Fruit fly (Drosophila melanogaster) whole organism, prepupa: ENCODE results near the gene CG5781.

Experiments
- Blimp-1 ChIP-seq: fragments of 200-800 bp; sonication (Bioruptor generic); optimal IDR thresholded peaks from 3 replicates; lab custom pipeline; 2017; ENCODE audit warnings: missing biosample characterization, missing genetic modification characterization, mild to moderate bottlenecking, moderate library complexity, missing genetic modification reagents
- CG10631 ChIP-seq: fragments of 200-800 bp; sonication (Bioruptor generic); optimal IDR thresholded peaks from 2 replicates; lab custom pipeline; 2016; ENCODE audit warnings: missing biosample characterization, missing genetic modification characterization
- CG11294 ChIP-seq: fragments of 200-800 bp; sonication (Bioruptor generic); IDR thresholded peaks from 2 replicates; pipeline ENCODE4 v1.3.6; 2022; ENCODE audit warnings: missing biosample characterization, missing genetic modification characterization
- CG11762 ChIP-seq: fragments of 200-800 bp; sonication (Bioruptor generic); optimal IDR thresholded peaks from 3 replicates; lab custom pipeline; 2016; ENCODE audit warnings: missing biosample characterization, missing genetic modification characterization; ENCODE audit not compliant: insufficient read depth
- CG11902 ChIP-seq: fragments of 200-800 bp; sonication (Bioruptor generic); optimal IDR thresholded peaks from 3 replicates; lab custom pipeline; 2016; ENCODE audit warnings: missing biosample characterization, missing genetic modification characterization
- CG1621 ChIP-seq: fragments of 200-800 bp; sonication (Bioruptor generic); optimal IDR thresholded peaks from 3 replicates; lab custom pipeline; 2018; ENCODE audit warnings: missing biosample characterization, mild to moderate bottlenecking, missing genetic modification characterization
- CG16779 ChIP-seq: fragments of 200-800 bp; sonication (Bioruptor generic); optimal IDR thresholded peaks from 3 replicates; lab custom pipeline; 2017; ENCODE audit warnings: missing biosample characterization, mild to moderate bottlenecking, missing genetic modification characterization
- CG31627 ChIP-seq: fragments of 200-800 bp; sonication (Bioruptor generic); optimal IDR thresholded peaks from 3 replicates; lab custom pipeline; 2016; ENCODE audit warnings: missing biosample characterization, missing genetic modification characterization
- CG32006 ChIP-seq: fragments of 200-800 bp; sonication (Bioruptor generic); optimal IDR thresholded peaks from 3 replicates; lab custom pipeline; 2017; ENCODE audit warnings: missing biosample characterization, mild to moderate bottlenecking, missing genetic modification characterization
- CG34406 ChIP-seq: fragments of 200-800 bp; sonication (Bioruptor generic); optimal IDR thresholded peaks from 3 replicates; lab custom pipeline; 2016; ENCODE audit warnings: missing biosample characterization, missing genetic modification characterization
- CG3919 ChIP-seq: fragments of 200-800 bp; sonication (Bioruptor generic); optimal IDR thresholded peaks from 3 replicates; lab custom pipeline; 2016; ENCODE audit warnings: missing biosample characterization, missing genetic modification characterization
- CG6276 ChIP-seq: fragments of 200-800 bp; sonication (Bioruptor generic); optimal IDR thresholded peaks from 2 replicates; lab custom pipeline; 2017; ENCODE audit warnings: missing biosample characterization, mild to moderate bottlenecking, missing genetic modification characterization
- CG6792 ChIP-seq: fragments of 200-800 bp; sonication (Bioruptor generic); optimal IDR thresholded peaks from 3 replicates; lab custom pipeline; 2016; ENCODE audit warnings: missing biosample characterization, missing genetic modification characterization
- CG8119 ChIP-seq: fragments of 200-800 bp; sonication (Bioruptor generic); IDR thresholded peaks from 3 replicates; pipeline ENCODE4 v1.3.6; 2022; ENCODE audit warnings: missing biosample characterization, missing genetic modification characterization
- CG8319 ChIP-seq: fragments of 200-800 bp; sonication (Bioruptor generic); optimal IDR thresholded peaks from 3 replicates; lab custom pipeline; 2016; ENCODE audit warnings: missing biosample characterization, missing genetic modification characterization
- CG9139 ChIP-seq: fragments of 200-800 bp; sonication (Bioruptor generic); optimal IDR thresholded peaks from 3 replicates; lab custom pipeline; 2017; ENCODE audit warnings: missing biosample characterization, mild to moderate bottlenecking, missing genetic modification characterization
- Eip78C ChIP-seq: fragments of 200-800 bp; sonication (Bioruptor generic); peaks from one replicate; lab custom pipeline; 2016; ENCODE audit warnings: missing biosample characterization, missing genetic modification characterization
- Eip93F ChIP-seq: fragments of 200-800 bp; sonication (Bioruptor generic); optimal IDR thresholded peaks from 2 replicates; lab custom pipeline; 2016; ENCODE audit warnings: missing biosample characterization, mild to moderate bottlenecking, missing genetic modification characterization
- Ets21C ChIP-seq: fragments of 200-800 bp; sonication (Bioruptor generic); optimal IDR thresholded peaks from 3 replicates; lab custom pipeline; 2016; ENCODE audit warnings: missing biosample characterization, missing genetic modification characterization
- Hr39 ChIP-seq: fragments of 200-800 bp; sonication (Bioruptor generic); optimal IDR thresholded peaks from 2 replicates; lab custom pipeline; 2016; ENCODE audit warnings: missing biosample characterization, missing genetic modification characterization
- Hr4 ChIP-seq: fragments of 200-800 bp; sonication (Bioruptor generic); optimal IDR thresholded peaks from 3 replicates; lab custom pipeline; 2016; ENCODE audit warnings: missing biosample characterization, missing genetic modification characterization
- Lpt ChIP-seq: fragments of 200-800 bp; sonication (Bioruptor generic); optimal IDR thresholded peaks from 3 replicates; lab custom pipeline; 2016; ENCODE audit warnings: missing biosample characterization, missing genetic modification characterization
- Met ChIP-seq: fragments of 200-800 bp; sonication (Bioruptor generic); optimal IDR thresholded peaks from 3 replicates; lab custom pipeline; 2016; ENCODE audit warnings: missing biosample characterization, missing genetic modification characterization
- Smox ChIP-seq: fragments of 200-800 bp; sonication (Bioruptor generic); optimal IDR thresholded peaks from 3 replicates; lab custom pipeline; 2016; ENCODE audit warnings: missing biosample characterization, missing genetic modification characterization
- Sox102F ChIP-seq: fragments of 200-800 bp; sonication (Bioruptor generic); optimal IDR thresholded peaks from 2 replicates; lab custom pipeline; 2016; ENCODE audit warnings: missing biosample characterization, mild to moderate bottlenecking, missing genetic modification characterization
- Sox15 ChIP-seq: fragments of 200-800 bp; sonication (Bioruptor generic); optimal IDR thresholded peaks from 3 replicates; lab custom pipeline; 2016; ENCODE audit warnings: missing biosample characterization, missing genetic modification characterization
- achi ChIP-seq: fragments of 200-800 bp; sonication (Bioruptor generic); optimal IDR thresholded peaks from 3 replicates; lab custom pipeline; 2016; ENCODE audit warnings: missing biosample characterization, missing genetic modification characterization
- dac ChIP-seq: fragments of 200-800 bp; sonication (Bioruptor generic); optimal IDR thresholded peaks from 2 replicates; lab custom pipeline; 2017; ENCODE audit warnings: missing biosample characterization, mild to moderate bottlenecking, missing genetic modification characterization
- eg ChIP-seq: fragments of 200-800 bp; sonication (Bioruptor generic); IDR thresholded peaks from 3 replicates; pipeline ENCODE4 v1.3.6; 2022; ENCODE audit warnings: missing biosample characterization, missing genetic modification characterization
- esn ChIP-seq: fragments of 200-800 bp; sonication (Bioruptor generic); optimal IDR thresholded peaks from 2 replicates; lab custom pipeline; 2016; ENCODE audit warnings: missing biosample characterization, mild to moderate bottlenecking, missing genetic modification characterization, moderate library complexity
- fd59A ChIP-seq: fragments of 200-800 bp; sonication (Bioruptor generic); optimal IDR thresholded peaks from 2 replicates; lab custom pipeline; 2017; ENCODE audit warnings: missing biosample characterization, mild to moderate bottlenecking, missing genetic modification characterization, missing genetic modification reagents
- fd85E ChIP-seq: fragments of 200-800 bp; sonication (Bioruptor generic); optimal IDR thresholded peaks from 3 replicates; lab custom pipeline; 2016; ENCODE audit warnings: missing biosample characterization, missing genetic modification characterization
- pdm3 ChIP-seq: fragments of 200-800 bp; sonication (Bioruptor generic); optimal IDR thresholded peaks from 3 replicates; lab custom pipeline; 2016; ENCODE audit warnings: missing biosample characterization, missing genetic modification characterization
- ss ChIP-seq, 2 experiments: fragments of 200-800 bp; sonication (Bioruptor generic); optimal IDR thresholded peaks; 2 replicates in 1 of 2; 3 replicates in 1 of 2; lab custom pipeline; 2017 to 2018; ENCODE audit warnings: mild to moderate bottlenecking in 2 of 2, missing biosample characterization in 2 of 2, missing genetic modification characterization in 2 of 2, moderate library complexity in 1 of 2
- svp ChIP-seq: fragments of 200-800 bp; sonication (Bioruptor generic); peaks from one replicate; lab custom pipeline; 2016; ENCODE audit warnings: missing biosample characterization, missing genetic modification characterization
- topi ChIP-seq: fragments of 200-800 bp; sonication (Bioruptor generic); optimal IDR thresholded peaks from 3 replicates; lab custom pipeline; 2016; ENCODE audit warnings: missing biosample characterization, missing genetic modification characterization

CG5781 gene

dm6 chr2L:12718437-12719376, 21.6 kb upstream of the CG5781 start, which contains the start of gene MRP (continued):
- TF ChIP-seq fd85E: no peak
- no peak for TF ChIP-seq esn (GFP tag; lab: Kevin White, UChicago)
- TF ChIP-seq, all 60 proteins: peak for 4

dm6 chr2L:12712852-12713251, 15.7 kb upstream of the CG5781 start, which contains the start of gene CG5787:
CG5787 (minus strand) TSS chr2L:12712952.
- no peak for TF ChIP-seq Ets21C
- no peak for TF ChIP-seq svp (GFP tag; lab: Kevin White, UChicago)
- no peak for TF ChIP-seq CG16779 (tag; lab: Kevin White, UChicago)
- TF ChIP-seq CG31627 (GFP tag; lab: Kevin White, UChicago): no peak
- no peak for TF ChIP-seq CG32006 (GFP tag; lab: Kevin White, UChicago)

- no peak for TF ChIP-seq CG34406
- TF ChIP-seq esn (GFP tag; lab: Kevin White, UChicago): peak; percentile 7
These were observed 15.1 kb upstream of the CG5781 start for dm6 chr2L:12712255-12712654.

dm6 chr2L:12708576-12708975, 11.5 kb upstream of the CG5781 start:
- TF ChIP-seq CG11902 (GFP tag; lab: Kevin White, UChicago) (no peak), fd59A (GFP tag; lab: Kevin White, UChicago) (no peak), CG9139 (GFP tag; lab: Kevin White, UChicago) (no peak), CG11762 (no peak), CG6792 (GFP tag; lab: Kevin White, UChicago) (no peak), pdm3 (no peak), svp (GFP tag; lab: Kevin White, UChicago) (no peak), Sox15 (GFP tag; lab: Kevin White, UChicago) (no peak), dac (GFP tag; lab: Kevin White, UChicago) (no peak), Eip93F (no peak)

dm6 chr2L:12707540-12707939, 10.4 kb upstream of the CG5781 start, which contains the start of the genes CG6180 and CG15484:
CG6180 (plus strand) TSS chr2L:12707661.
CG15484 (minus strand) TSS chr2L:12707711.
- TF ChIP-seq achi (GFP tag; lab: Kevin White, UChicago) (peak; percentile 91), svp (GFP tag; lab: Kevin White, UChicago) (no peak)

- peak; percentile 95 for TF ChIP-seq svp (GFP tag; lab: Kevin White, UChicago)
- peak; percentile 54 for TF ChIP-seq Eip78C (GFP tag; lab: Kevin White, UChicago)
- no peak for TF ChIP-seq Blimp-1 (GFP tag; lab: Kevin White, UChicago)
These were observed 8.3 kb upstream of the CG5781 start for dm6 chr2L:12705376-12705775.

- TF ChIP-seq achi (GFP tag; lab: Kevin White, UChicago) (peak; percentile 64), ss (GFP tag; optimal IDR thresholded peaks at IDR 0.05; lab: Kevin White, UChicago) (peak; percentile 42 to 66), Smox (peak; percentile 57), Met (GFP tag; lab: Kevin White, UChicago) (peak; percentile 66), pdm3 (no peak), CG6276 (GFP tag; lab: Kevin White, UChicago) (no peak), Lpt (GFP tag; lab: Kevin White, UChicago) (no peak), CG10631 (peak; percentile 79), dac (GFP tag; lab: Kevin White, UChicago) (peak; percentile 66), Sox102F (GFP tag; lab: Kevin White, UChicago) (no peak), CG31627 (GFP tag; lab: Kevin White, UChicago) (peak; percentile 47), topi (GFP tag; lab: Kevin White, UChicago) (peak; percentile 61), CG3919 (GFP tag; lab: Kevin White, UChicago) (peak; percentile 69), CG9139 (GFP tag; lab: Kevin White, UChicago) (no peak), Blimp-1 (GFP tag; lab: Kevin White, UChicago) (peak; percentile 55), CG11902 (GFP tag; lab: Kevin White, UChicago) (peak; percentile 73), CG11294 (GFP tag; lab: Robert Waterston, UW) (peak; percentile 51; the same call in 1 of the 2 replicates), CG8119 (GFP tag; lab: Robert Waterston, UW) (peak; percentile 65), Hr39 (GFP tag; lab: Kevin White, UChicago) (peak; percentile 48), CG8319 (GFP tag; lab: Kevin White, UChicago) (no peak), CG6792 (GFP tag; lab: Kevin White, UChicago) (peak; percentile 47), CG1621 (tag; lab: Kevin White, UChicago) (peak; percentile 48), Hr4 (GFP tag; lab: Kevin White, UChicago) (peak; percentile 74), eg (no peak; the same call in none of the 3 replicates)
These were observed 7.3 kb upstream of the CG5781 start, which contains the start of the genes CG5776 and spict for dm6 chr2L:12704418-12704920. CG5776 (minus strand) TSS chr2L:12704451. spict (plus strand) TSS chr2L:12704725.
